Worm (Caenorhabditis elegans): ENCODE measurements around the gene F28H7.7.

DNA sequence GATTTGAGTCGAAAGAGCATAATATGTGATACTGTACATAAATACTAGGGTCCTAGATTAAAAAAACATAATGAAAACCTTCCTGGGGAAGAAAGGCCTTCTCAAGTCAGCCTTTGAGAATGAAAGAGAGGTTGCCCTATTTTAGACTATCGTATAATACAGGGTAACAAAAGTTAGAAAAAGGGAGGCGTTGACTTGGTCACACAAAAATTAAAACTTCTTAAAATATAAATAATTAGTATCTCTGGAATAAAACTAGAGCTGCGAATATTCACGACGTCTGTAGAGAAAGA lies 41.4 kb downstream of the F28H7.7 start:
- TF ChIP-seq sox-2 (GFP tag; IDR thresholded peaks at IDR 0.05) (no peak), ets-4 (tag; optimal IDR thresholded peaks at IDR 0.05) (no peak), zip-5 (tag; optimal IDR thresholded peaks at IDR 0.05) (no peak), ama-1 (optimal IDR thresholded peaks at IDR 0.05) (no peak), nhr-11 (tag; optimal IDR thresholded peaks at IDR 0.05) (no peak), ceh-31 (tag; optimal IDR thresholded peaks at IDR 0.05) (no peak), lin-11 (tag; optimal IDR thresholded peaks at IDR 0.05) (no peak), hlh-13 (GFP tag; optimal IDR thresholded peaks at IDR 0.05) (no peak), ttx-3 (tag; optimal IDR thresholded peaks at IDR 0.05) (no peak), pha-4 (tag; optimal IDR thresholded peaks at IDR 0.05) (no peak), eyg-1 (tag; optimal IDR thresholded peaks at IDR 0.05) (no peak), tbx-7 (tag; optimal IDR thresholded peaks at IDR 0.05) (no peak)
